Fruit fly (Drosophila melanogaster) whole organism, embryonic: ENCODE results near the gene GNBP2.

Experiments
- Abd-B ChIP-seq: fragments of 200-800 bp; sonication (Bioruptor generic); optimal IDR thresholded peaks from 2 replicates; lab custom pipeline; 2018; ENCODE audit warnings: missing biosample characterization, mild to moderate bottlenecking, missing genetic modification characterization, moderate library complexity
- Atf-2 ChIP-seq: fragments of 200-800 bp; sonication (Bioruptor generic); optimal IDR thresholded peaks from 2 replicates; lab custom pipeline; 2016; ENCODE audit warnings: missing biosample characterization, missing genetic modification characterization
- CG11723 ChIP-seq: fragments of 200-800 bp; sonication (Bioruptor generic); optimal IDR thresholded peaks from 2 replicates; lab custom pipeline; 2017; ENCODE audit warnings: missing biosample characterization, mild to moderate bottlenecking, missing genetic modification characterization
- CG14710 ChIP-seq: fragments of 200-800 bp; sonication (Bioruptor generic); optimal IDR thresholded peaks from 3 replicates; lab custom pipeline; 2019; ENCODE audit warnings: missing biosample characterization, mild to moderate bottlenecking, missing genetic modification characterization, moderate library complexity
- CG15269 ChIP-seq: fragments of 200-800 bp; sonication (Bioruptor generic); optimal IDR thresholded peaks from 2 replicates; lab custom pipeline; 2018; ENCODE audit warnings: missing biosample characterization, mild to moderate bottlenecking, missing genetic modification characterization, moderate library complexity
- CG17385 ChIP-seq: fragments of 200-800 bp; sonication (Bioruptor generic); optimal IDR thresholded peaks from 3 replicates; lab custom pipeline; 2018; ENCODE audit warnings: missing biosample characterization, mild to moderate bottlenecking, missing genetic modification characterization
- CG17568 ChIP-seq: fragments of 200-800 bp; sonication (Bioruptor generic); optimal IDR thresholded peaks from 2 replicates; lab custom pipeline; 2018; ENCODE audit warnings: missing biosample characterization, mild to moderate bottlenecking, missing genetic modification characterization, moderate library complexity
- CG18476 ChIP-seq: fragments of 200-800 bp; sonication (Bioruptor generic); optimal IDR thresholded peaks from 2 replicates; lab custom pipeline; 2016; ENCODE audit warnings: missing biosample characterization, mild to moderate bottlenecking, missing genetic modification characterization
- CG2120 ChIP-seq: fragments of 200-800 bp; sonication (Bioruptor generic); optimal IDR thresholded peaks from 3 replicates; lab custom pipeline; 2016; ENCODE audit warnings: missing biosample characterization, missing genetic modification characterization
- CG31388 ChIP-seq: fragments of 200-800 bp; sonication (Bioruptor generic); optimal IDR thresholded peaks from 2 replicates; lab custom pipeline; 2016; ENCODE audit warnings: missing biosample characterization, missing genetic modification characterization
- CG34376 ChIP-seq: fragments of 200-800 bp; sonication (Bioruptor generic); optimal IDR thresholded peaks from 2 replicates; lab custom pipeline; 2018; ENCODE audit warnings: missing biosample characterization, mild to moderate bottlenecking, missing genetic modification characterization
- CG5953 ChIP-seq: fragments of 200-800 bp; sonication (Bioruptor generic); IDR thresholded peaks from 2 replicates; pipeline ENCODE4 v1.3.6; 2022; ENCODE audit warnings: missing biosample characterization, missing genetic modification characterization
- CG7786 ChIP-seq: fragments of 200-800 bp; sonication (Bioruptor generic); optimal IDR thresholded peaks from 2 replicates; lab custom pipeline; 2016; ENCODE audit warnings: missing biosample characterization, missing genetic modification characterization
- CG7963 ChIP-seq: fragments of 200-800 bp; sonication (Bioruptor generic); IDR thresholded peaks from 3 replicates; pipeline ENCODE4 v1.3.6; 2022; ENCODE audit warnings: missing biosample characterization, missing genetic modification characterization; ENCODE audit not compliant: partially characterized antibody
- Fer1 ChIP-seq: fragments of 200-800 bp; sonication (Bioruptor generic); optimal IDR thresholded peaks from 2 replicates; lab custom pipeline; 2017; ENCODE audit warnings: missing biosample characterization, mild to moderate bottlenecking, missing genetic modification characterization
- Fer2 ChIP-seq: fragments of 200-800 bp; sonication (Bioruptor generic); optimal IDR thresholded peaks from 2 replicates; lab custom pipeline; 2018; ENCODE audit warnings: missing biosample characterization, mild to moderate bottlenecking, missing genetic modification characterization, moderate library complexity
- GATAe ChIP-seq: fragments of 200-800 bp; sonication (Bioruptor generic); conservative IDR thresholded peaks from 2 replicates; pipeline ENCODE4 v1.3.6; 2022; ENCODE audit warnings: missing biosample characterization, missing genetic modification characterization
- HmgZ ChIP-seq: fragments of 200-800 bp; sonication (Bioruptor generic); optimal IDR thresholded peaks from 2 replicates; lab custom pipeline; 2018; ENCODE audit warnings: missing biosample characterization, mild to moderate bottlenecking, missing genetic modification characterization
- Hmr ChIP-seq: fragments of 200-800 bp; sonication (Bioruptor generic); optimal IDR thresholded peaks from 3 replicates; lab custom pipeline; 2017; ENCODE audit warnings: mild to moderate bottlenecking, missing biosample characterization, missing genetic modification reagents, missing genetic modification characterization
- Hr3 ChIP-seq: fragments of 200-800 bp; sonication (Bioruptor generic); optimal IDR thresholded peaks from 3 replicates; lab custom pipeline; 2016; ENCODE audit warnings: missing biosample characterization, missing genetic modification characterization
- MTF-1 ChIP-seq: fragments of 200-800 bp; sonication (Bioruptor generic); optimal IDR thresholded peaks from 2 replicates; lab custom pipeline; 2018; ENCODE audit warnings: missing biosample characterization, mild to moderate bottlenecking, missing genetic modification characterization, borderline replicate concordance
- Neu2 ChIP-seq: fragments of 200-800 bp; sonication (Bioruptor generic); optimal IDR thresholded peaks from 3 replicates; lab custom pipeline; 2016; ENCODE audit warnings: missing biosample characterization, missing genetic modification characterization, borderline replicate concordance
- Oli ChIP-seq: fragments of 200-800 bp; sonication (Bioruptor generic); optimal IDR thresholded peaks from 2 replicates; lab custom pipeline; 2018; ENCODE audit warnings: missing biosample characterization, mild to moderate bottlenecking, missing genetic modification characterization, moderate library complexity
- Sox100B ChIP-seq: fragments of 200-800 bp; sonication (Bioruptor generic); optimal IDR thresholded peaks from 3 replicates; lab custom pipeline; 2018; ENCODE audit warnings: missing biosample characterization, mild to moderate bottlenecking, missing genetic modification characterization
- Trl ChIP-seq, 3 experiments: fragments of >200 bp in 2 of 3; fragments of 200-800 bp in 1 of 3; sonication (Bioruptor generic) in 1 of 3; optimal IDR thresholded peaks; 2 replicates in 1 of 3; 3 replicates in 2 of 3; lab custom pipeline; 2016 to 2017; ENCODE audit warnings: missing biosample characterization in 1 of 3, missing genetic modification characterization in 1 of 3
- YL-1 ChIP-seq: fragments of 200-800 bp; sonication (Bioruptor generic); optimal IDR thresholded peaks from 3 replicates; lab custom pipeline; 2017; ENCODE audit warnings: missing biosample characterization, mild to moderate bottlenecking, missing genetic modification characterization
- chif ChIP-seq, 2 experiments: fragments of 200-800 bp; sonication (Bioruptor generic); optimal IDR thresholded peaks; 3 replicates each; lab custom pipeline; 2016; ENCODE audit warnings: missing biosample characterization in 2 of 2, missing genetic modification characterization in 2 of 2
- cwo ChIP-seq: fragments of 200-800 bp; sonication (Bioruptor generic); optimal IDR thresholded peaks from 3 replicates; lab custom pipeline; 2017; ENCODE audit warnings: missing biosample characterization, missing genetic modification characterization, mild to moderate bottlenecking, moderate library complexity, missing genetic modification reagents
- ewg ChIP-seq: fragments of 200-800 bp; sonication (Bioruptor generic); optimal IDR thresholded peaks from 3 replicates; lab custom pipeline; 2017; ENCODE audit warnings: mild to moderate bottlenecking, missing biosample characterization, missing genetic modification reagents, missing genetic modification characterization
- gce ChIP-seq: fragments of 200-800 bp; sonication (Bioruptor generic); IDR thresholded peaks from 3 replicates; pipeline ENCODE4 v1.3.6; 2022; ENCODE audit warnings: missing biosample characterization, missing genetic modification characterization
- gcm2 ChIP-seq: fragments of 200-800 bp; sonication (Bioruptor generic); optimal IDR thresholded peaks from 2 replicates; lab custom pipeline; 2016; ENCODE audit warnings: missing biosample characterization, missing genetic modification characterization
- gfzf ChIP-seq: fragments of 200-800 bp; sonication (Bioruptor generic); optimal IDR thresholded peaks from 2 replicates; lab custom pipeline; 2016; ENCODE audit warnings: missing biosample characterization, mild to moderate bottlenecking, missing genetic modification characterization, moderate library complexity
- grn ChIP-seq: fragments of 200-800 bp; sonication (Bioruptor generic); optimal IDR thresholded peaks from 3 replicates; lab custom pipeline; 2017; ENCODE audit warnings: missing biosample characterization, missing genetic modification characterization
- insv ChIP-seq, 2 experiments: fragments of 200-800 bp; sonication (Bioruptor generic); optimal IDR thresholded peaks; 3 replicates each; lab custom pipeline; 2016 to 2018; ENCODE audit warnings: missing biosample characterization in 2 of 2, missing genetic modification characterization in 2 of 2
- kah ChIP-seq: fragments of 200-800 bp; sonication (Bioruptor generic); optimal IDR thresholded peaks from 2 replicates; lab custom pipeline; 2018; ENCODE audit warnings: missing biosample characterization, mild to moderate bottlenecking, missing genetic modification characterization
- knrl ChIP-seq: fragments of 200-800 bp; sonication (Bioruptor generic); IDR thresholded peaks from 3 replicates; pipeline ENCODE4 v1.3.6; 2022; ENCODE audit warnings: missing biosample characterization, missing genetic modification characterization; ENCODE audit not compliant: partially characterized antibody
- lab ChIP-seq: fragments of 200-800 bp; sonication (Bioruptor generic); optimal IDR thresholded peaks from 3 replicates; lab custom pipeline; 2017; ENCODE audit warnings: missing biosample characterization, missing genetic modification characterization, mild to moderate bottlenecking, moderate library complexity, missing genetic modification reagents
- pzg ChIP-seq: fragments of 200-800 bp; sonication (Bioruptor generic); optimal IDR thresholded peaks from 3 replicates; lab custom pipeline; 2018; ENCODE audit warnings: missing biosample characterization, mild to moderate bottlenecking, missing genetic modification characterization, moderate library complexity
- ro ChIP-seq: fragments of 200-800 bp; sonication (Bioruptor generic); IDR thresholded peaks from 2 replicates; pipeline ENCODE4 v1.3.6; 2022; ENCODE audit warnings: missing biosample characterization, missing genetic modification characterization
- schlank ChIP-seq: fragments of 200-800 bp; sonication (Bioruptor generic); optimal IDR thresholded peaks from 2 replicates; lab custom pipeline; 2018; ENCODE audit warnings: missing biosample characterization, mild to moderate bottlenecking, missing genetic modification characterization
- sd ChIP-seq: fragments of 200-800 bp; sonication (Bioruptor generic); optimal IDR thresholded peaks from 3 replicates; lab custom pipeline; 2018; ENCODE audit warnings: missing biosample characterization, mild to moderate bottlenecking, missing genetic modification characterization, moderate library complexity
- sens-2 ChIP-seq: fragments of 200-800 bp; sonication (Bioruptor generic); IDR thresholded peaks from 2 replicates; pipeline ENCODE4 v1.3.6; 2022; ENCODE audit warnings: missing biosample characterization, missing genetic modification characterization
- shn ChIP-seq: fragments of 200-800 bp; sonication (Bioruptor generic); optimal IDR thresholded peaks from 3 replicates; lab custom pipeline; 2016; ENCODE audit warnings: missing biosample characterization, missing genetic modification characterization
- so ChIP-seq: fragments of 200-800 bp; sonication (Bioruptor generic); IDR thresholded peaks from 3 replicates; pipeline ENCODE4 v1.3.6; 2022; ENCODE audit warnings: missing biosample characterization, missing genetic modification characterization
- sob ChIP-seq: fragments of 200-800 bp; sonication (Bioruptor generic); IDR thresholded peaks from 2 replicates; pipeline ENCODE4 v1.3.6; 2022; ENCODE audit warnings: missing biosample characterization, missing genetic modification characterization
- sqz ChIP-seq: fragments of 200-800 bp; sonication (Bioruptor generic); optimal IDR thresholded peaks from 3 replicates; lab custom pipeline; 2018; ENCODE audit warnings: missing biosample characterization, mild to moderate bottlenecking, missing genetic modification characterization
- ssp ChIP-seq: fragments of 200-800 bp; sonication (Bioruptor generic); IDR thresholded peaks from 2 replicates; pipeline ENCODE4 v1.3.6; 2022; ENCODE audit warnings: missing biosample characterization, missing genetic modification characterization
- sug ChIP-seq: fragments of 200-800 bp; optimal IDR thresholded peaks from 2 replicates; lab custom pipeline; 2019; ENCODE audit warnings: missing biosample characterization, mild to moderate bottlenecking, missing genetic modification characterization, moderate library complexity
- toy ChIP-seq: fragments of 200-800 bp; sonication (Bioruptor generic); IDR thresholded peaks from 2 replicates; pipeline ENCODE4 v1.3.6; 2022; ENCODE audit warnings: missing biosample characterization, missing genetic modification characterization
- trh ChIP-seq: fragments of 200-800 bp; sonication (Bioruptor generic); optimal IDR thresholded peaks from 2 replicates; lab custom pipeline; 2016; ENCODE audit warnings: missing biosample characterization, missing genetic modification characterization

The GNBP2 gene

DNA sequence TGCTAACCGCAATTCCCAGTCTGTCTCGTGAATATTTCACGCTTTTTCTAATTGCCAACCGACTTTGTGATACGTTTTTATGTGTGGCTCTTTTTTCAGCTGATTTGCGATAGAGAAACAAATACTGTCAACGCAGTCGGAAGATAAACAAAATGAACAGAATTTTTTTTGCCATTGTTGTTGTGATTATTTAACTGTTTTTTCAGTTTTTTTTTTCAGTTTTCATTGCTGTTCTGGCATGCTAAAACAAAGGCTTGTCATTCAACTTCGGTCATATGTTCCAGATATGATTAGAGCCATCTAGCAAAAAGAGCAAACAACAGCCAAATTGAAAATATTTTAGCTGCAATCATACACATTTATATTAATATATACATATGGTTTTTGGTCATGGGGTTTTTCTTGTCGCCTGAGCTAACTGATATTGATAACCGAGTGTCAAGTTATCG is 43.0 kb downstream of the GNBP2 start (continued):
- no peak for TF ChIP-seq ewg (GFP tag; lab: Kevin White, UChicago)
- TF ChIP-seq ro (GFP tag; lab: Robert Waterston, UW), result no peak
- no peak for TF ChIP-seq CG15269
- TF ChIP-seq lab, result peak; percentile 17
- TF ChIP-seq CG7963, result no peak
- TF ChIP-seq Trl (optimal IDR thresholded peaks at IDR 0.05; lab: Kevin White, UChicago), result no peak
- no peak for TF ChIP-seq Trl (GFP tag; optimal IDR thresholded peaks at IDR 0.05; lab: Kevin White, UChicago)
- no peak for TF ChIP-seq CG31388
- no peak for TF ChIP-seq gcm2 (GFP tag; lab: Kevin White, UChicago)
- TF ChIP-seq Oli (tag; lab: Kevin White, UChicago), result no peak
- no peak for TF ChIP-seq Sox100B (GFP tag; lab: Kevin White, UChicago)
- no peak for TF ChIP-seq CG5953 (GFP tag; lab: Robert Waterston, UW)
- TF ChIP-seq cwo (GFP tag; lab: Kevin White, UChicago), result peak; percentile 67
- TF ChIP-seq CG34376 (GFP tag; lab: Kevin White, UChicago), result peak; percentile 39
- no peak for TF ChIP-seq YL-1 (GFP tag; lab: Kevin White, UChicago)
- TF ChIP-seq kah, result no peak
- TF ChIP-seq sens-2, result no peak
- peak; percentile 35 for TF ChIP-seq CG17568 (GFP tag; lab: Kevin White, UChicago)
- TF ChIP-seq toy (GFP tag; lab: Robert Waterston, UW), result no peak
- TF ChIP-seq CG18476, result no peak
- no peak for TF ChIP-seq gfzf (GFP tag; lab: Kevin White, UChicago)
- peak; percentile 11 for TF ChIP-seq Fer1
- TF ChIP-seq Hr3 (GFP tag; lab: Kevin White, UChicago), result no peak
- TF ChIP-seq Hmr (GFP tag; lab: Kevin White, UChicago), result peak; percentile 3
- TF ChIP-seq insv (GFP tag; optimal IDR thresholded peaks at IDR 0.05; lab: Kevin White, UChicago), result no peak
- peak; percentile 56 for TF ChIP-seq sug (tag; lab: Kevin White, UChicago)
- TF ChIP-seq sqz (GFP tag; lab: Kevin White, UChicago), result peak; percentile 12
- TF ChIP-seq CG17385, result no peak
- TF ChIP-seq chif (GFP tag; optimal IDR thresholded peaks at IDR 0.05; lab: Kevin White, UChicago), result no peak
- TF ChIP-seq Neu2 (GFP tag; lab: Kevin White, UChicago), result no peak
- peak; percentile 32 for TF ChIP-seq HmgZ (tag; lab: Kevin White, UChicago)
- TF ChIP-seq Abd-B (GFP tag; lab: Kevin White, UChicago), result no peak
- no peak for TF ChIP-seq ssp (GFP tag; lab: Robert Waterston, UW)
- no peak for TF ChIP-seq Fer2 (tag; lab: Kevin White, UChicago)
- TF ChIP-seq pzg, result no peak
- TF ChIP-seq grn (GFP tag; lab: Kevin White, UChicago), result peak; percentile 57
- TF ChIP-seq CG11723 (GFP tag; lab: Kevin White, UChicago), result no peak
- no peak for TF ChIP-seq so (GFP tag; lab: Robert Waterston, UW)
- peak; percentile 28; the same call in 1 of the 2 replicates for TF ChIP-seq sob (GFP tag; lab: Robert Waterston, UW)
- TF ChIP-seq MTF-1 (GFP tag; lab: Kevin White, UChicago), result no peak
- peak; percentile 52 for TF ChIP-seq sd (tag; lab: Kevin White, UChicago)
- TF ChIP-seq CG14710 (tag; lab: Kevin White, UChicago), result no peak
- no peak for TF ChIP-seq shn
- TF ChIP-seq schlank, result no peak
- no peak for TF ChIP-seq knrl (GFP tag; lab: Robert Waterston, UW)
- TF ChIP-seq trh, result no peak
- peak; percentile 32; the same call in 1 of the 2 replicates for TF ChIP-seq GATAe
- no peak for TF ChIP-seq CG2120 (GFP tag; lab: Kevin White, UChicago)
- TF ChIP-seq Atf-2 (GFP tag; lab: Kevin White, UChicago), result no peak
- TF ChIP-seq gce (GFP tag; lab: Robert Waterston, UW), result no peak
- no peak for TF ChIP-seq CG7786 (GFP tag; lab: Kevin White, UChicago)
